Fruit fly (Drosophila melanogaster) whole organism, embryonic: ENCODE results near the gene Spc105R.

Experiments used
- Adf1 ChIP-seq: fragments of 200-800 bp; sonication (Bioruptor generic); IDR thresholded peaks from 2 replicates; pipeline ENCODE4 v1.3.6; 2022; ENCODE audit warnings: missing biosample characterization, missing genetic modification characterization
- Bgb ChIP-seq: fragments of 200-800 bp; sonication (Bioruptor generic); IDR thresholded peaks from 2 replicates; pipeline ENCODE4 v1.3.6; 2022; ENCODE audit warnings: missing biosample characterization, missing genetic modification characterization; ENCODE audit not compliant: partially characterized antibody
- CG10267 ChIP-seq: fragments of 200-800 bp; sonication (Bioruptor generic); optimal IDR thresholded peaks from 2 replicates; lab custom pipeline; 2018; ENCODE audit warnings: missing biosample characterization, mild to moderate bottlenecking, missing genetic modification characterization, moderate library complexity
- CG13287 ChIP-seq: fragments of 200-800 bp; sonication (Bioruptor generic); IDR thresholded peaks from 2 replicates; pipeline ENCODE4 v1.3.6; 2022; ENCODE audit warnings: missing biosample characterization, missing genetic modification characterization; ENCODE audit not compliant: partially characterized antibody
- CG14860 ChIP-seq: fragments of 200-800 bp; sonication (Bioruptor generic); IDR thresholded peaks from 3 replicates; pipeline ENCODE4 v1.3.6; 2022; ENCODE audit warnings: missing biosample characterization, missing genetic modification characterization; ENCODE audit not compliant: partially characterized antibody
- CG15011 ChIP-seq: fragments of 200-800 bp; sonication (Bioruptor generic); optimal IDR thresholded peaks from 3 replicates; lab custom pipeline; 2018; ENCODE audit warnings: missing biosample characterization, mild to moderate bottlenecking, missing genetic modification characterization
- CG1603 ChIP-seq: fragments of 200-800 bp; sonication (Bioruptor generic); optimal IDR thresholded peaks from 2 replicates; lab custom pipeline; 2019; ENCODE audit warnings: missing biosample characterization, mild to moderate bottlenecking, missing genetic modification characterization, moderate library complexity
- CG16813 ChIP-seq: fragments of 200-800 bp; sonication (Bioruptor generic); IDR thresholded peaks from 3 replicates; pipeline ENCODE4 v1.3.6; 2022; ENCODE audit warnings: missing biosample characterization, missing genetic modification characterization; ENCODE audit not compliant: partially characterized antibody
- CG17186 ChIP-seq: fragments of 200-800 bp; sonication (Bioruptor generic); optimal IDR thresholded peaks from 3 replicates; lab custom pipeline; 2017; ENCODE audit warnings: missing biosample characterization, missing genetic modification reagents, missing genetic modification characterization
- CG2116 ChIP-seq: fragments of 200-800 bp; sonication (Bioruptor generic); optimal IDR thresholded peaks from 3 replicates; lab custom pipeline; 2018; ENCODE audit warnings: missing biosample characterization, mild to moderate bottlenecking, missing genetic modification characterization
- CG31441 ChIP-seq: fragments of 200-800 bp; sonication (Bioruptor generic); IDR thresholded peaks from 2 replicates; pipeline ENCODE4 v1.3.6; 2022; ENCODE audit warnings: missing biosample characterization, missing genetic modification characterization
- CG34224 ChIP-seq: fragments of 200-800 bp; sonication (Bioruptor generic); IDR thresholded peaks from 3 replicates; pipeline ENCODE4 v1.3.6; 2022; ENCODE audit warnings: missing biosample characterization, missing genetic modification characterization; ENCODE audit not compliant: partially characterized antibody
- CG34376 ChIP-seq: fragments of 200-800 bp; sonication (Bioruptor generic); optimal IDR thresholded peaks from 2 replicates; lab custom pipeline; 2018; ENCODE audit warnings: missing biosample characterization, mild to moderate bottlenecking, missing genetic modification characterization
- CG3847 ChIP-seq: fragments of 200-800 bp; sonication (Bioruptor generic); IDR thresholded peaks from 2 replicates; pipeline ENCODE4 v1.3.6; 2022; ENCODE audit warnings: missing biosample characterization, missing genetic modification characterization
- CG42726 ChIP-seq: fragments of 200-800 bp; sonication (Bioruptor generic); IDR thresholded peaks from 2 replicates; pipeline ENCODE4 v1.3.6; 2022; ENCODE audit warnings: missing biosample characterization, missing genetic modification characterization; ENCODE audit not compliant: partially characterized antibody
- CG4617 ChIP-seq: fragments of 200-800 bp; sonication (Bioruptor generic); optimal IDR thresholded peaks from 3 replicates; lab custom pipeline; 2016; ENCODE audit warnings: missing biosample characterization, missing genetic modification characterization, borderline replicate concordance
- CG7963 ChIP-seq: fragments of 200-800 bp; sonication (Bioruptor generic); IDR thresholded peaks from 3 replicates; pipeline ENCODE4 v1.3.6; 2022; ENCODE audit warnings: missing biosample characterization, missing genetic modification characterization; ENCODE audit not compliant: partially characterized antibody
- Doc3 ChIP-seq: fragments of 200-800 bp; sonication (Bioruptor generic); IDR thresholded peaks from 3 replicates; pipeline ENCODE4 v1.3.6; 2022; ENCODE audit warnings: missing biosample characterization, missing genetic modification characterization; ENCODE audit not compliant: partially characterized antibody
- Dp ChIP-seq: fragments of 200-800 bp; sonication (Bioruptor generic); optimal IDR thresholded peaks from 2 replicates; lab custom pipeline; 2018; ENCODE audit warnings: missing biosample characterization, mild to moderate bottlenecking, missing genetic modification characterization, moderate library complexity
- Dref ChIP-seq: fragments of 200-800 bp; sonication (Bioruptor generic); IDR thresholded peaks from 2 replicates; pipeline ENCODE4 v1.3.6; 2022; ENCODE audit warnings: missing biosample characterization, missing genetic modification characterization
- Drgx ChIP-seq: fragments of 200-800 bp; sonication (Bioruptor generic); IDR thresholded peaks from 2 replicates; pipeline ENCODE4 v1.3.6; 2022; ENCODE audit warnings: missing biosample characterization, missing genetic modification characterization
- E2f2 ChIP-seq: fragments of 200-800 bp; sonication (Bioruptor generic); IDR thresholded peaks from 2 replicates; pipeline ENCODE4 v1.3.6; 2022; ENCODE audit warnings: missing biosample characterization, missing genetic modification characterization
- Fer1 ChIP-seq: fragments of 200-800 bp; sonication (Bioruptor generic); optimal IDR thresholded peaks from 2 replicates; lab custom pipeline; 2017; ENCODE audit warnings: missing biosample characterization, mild to moderate bottlenecking, missing genetic modification characterization
- HLH4C ChIP-seq: fragments of 200-800 bp; sonication (Bioruptor generic); IDR thresholded peaks from 3 replicates; pipeline ENCODE4 v1.3.6; 2022; ENCODE audit warnings: missing biosample characterization, missing genetic modification characterization; ENCODE audit not compliant: partially characterized antibody
- HmgZ ChIP-seq: fragments of 200-800 bp; sonication (Bioruptor generic); optimal IDR thresholded peaks from 2 replicates; lab custom pipeline; 2018; ENCODE audit warnings: missing biosample characterization, mild to moderate bottlenecking, missing genetic modification characterization
- Hr39 ChIP-seq: fragments of >200 bp; optimal IDR thresholded peaks from 2 replicates; lab custom pipeline; 2017
- Lim3 ChIP-seq: fragments of 200-800 bp; sonication (Bioruptor generic); IDR thresholded peaks from 2 replicates; pipeline ENCODE4 v1.3.6; 2022; ENCODE audit warnings: missing biosample characterization, missing genetic modification characterization
- MBD-R2 ChIP-seq: fragments of 200-800 bp; sonication (Bioruptor generic); IDR thresholded peaks from 2 replicates; pipeline ENCODE4 v1.3.6; 2022; ENCODE audit warnings: missing biosample characterization, missing genetic modification characterization
- Med ChIP-seq: fragments of 200-800 bp; sonication (Bioruptor generic); peaks from one replicate; lab custom pipeline; 2016; ENCODE audit warnings: missing biosample characterization, missing genetic modification characterization, mild to moderate bottlenecking, inconsistent platforms, moderate library complexity
- Pdp1 ChIP-seq, 2 experiments: fragments of 200-800 bp; sonication (Bioruptor generic); optimal IDR thresholded peaks; 3 replicates each; lab custom pipeline; 2016; ENCODE audit warnings: missing biosample characterization in 2 of 2, missing genetic modification characterization in 2 of 2, mild to moderate bottlenecking in 1 of 2, moderate library complexity in 1 of 2
- Vsx1 ChIP-seq: fragments of 200-800 bp; sonication (Bioruptor generic); optimal IDR thresholded peaks from 2 replicates; lab custom pipeline; 2017; ENCODE audit warnings: missing biosample characterization, mild to moderate bottlenecking, missing genetic modification characterization, missing genetic modification reagents
- chinmo ChIP-seq: fragments of 200-800 bp; sonication (Bioruptor generic); IDR thresholded peaks from 4 replicates; pipeline ENCODE4 v1.3.6; 2022; ENCODE audit warnings: missing biosample characterization, missing genetic modification characterization; ENCODE audit not compliant: partially characterized antibody
- ftz-f1 ChIP-seq: fragments of 200-800 bp; sonication (Bioruptor generic); optimal IDR thresholded peaks from 2 replicates; lab custom pipeline; 2016; ENCODE audit warnings: missing biosample characterization, missing genetic modification characterization
- gfzf ChIP-seq: fragments of 200-800 bp; sonication (Bioruptor generic); optimal IDR thresholded peaks from 2 replicates; lab custom pipeline; 2016; ENCODE audit warnings: missing biosample characterization, mild to moderate bottlenecking, missing genetic modification characterization, moderate library complexity
- gsb-n ChIP-seq: fragments of 200-800 bp; sonication (Bioruptor generic); optimal IDR thresholded peaks from 3 replicates; lab custom pipeline; 2018; ENCODE audit warnings: missing biosample characterization, mild to moderate bottlenecking, missing genetic modification characterization
- hb ChIP-seq: fragments of 200-800 bp; sonication (Bioruptor generic); IDR thresholded peaks from 3 replicates; pipeline ENCODE4 v1.3.6; 2022; ENCODE audit warnings: missing biosample characterization, missing genetic modification characterization; ENCODE audit not compliant: partially characterized antibody
- her ChIP-seq: fragments of 200-800 bp; sonication (Bioruptor generic); optimal IDR thresholded peaks from 2 replicates; lab custom pipeline; 2016; ENCODE audit warnings: missing biosample characterization, missing genetic modification characterization
- mld ChIP-seq: fragments of 200-800 bp; sonication (Bioruptor generic); IDR thresholded peaks from 3 replicates; pipeline ENCODE4 v1.3.6; 2022; ENCODE audit warnings: missing biosample characterization, missing genetic modification characterization; ENCODE audit not compliant: partially characterized antibody
- nom ChIP-seq: fragments of 200-800 bp; sonication (Bioruptor generic); optimal IDR thresholded peaks from 2 replicates; lab custom pipeline; 2017; ENCODE audit warnings: missing biosample characterization, missing genetic modification characterization, mild to moderate bottlenecking, moderate library complexity, missing genetic modification reagents
- p53 ChIP-seq: fragments of 200-800 bp; sonication (Bioruptor generic); optimal IDR thresholded peaks from 2 replicates; lab custom pipeline; 2016; ENCODE audit warnings: missing biosample characterization, missing genetic modification characterization
- pzg ChIP-seq: fragments of 200-800 bp; sonication (Bioruptor generic); optimal IDR thresholded peaks from 3 replicates; lab custom pipeline; 2018; ENCODE audit warnings: missing biosample characterization, mild to moderate bottlenecking, missing genetic modification characterization, moderate library complexity
- row ChIP-seq: fragments of 200-800 bp; sonication (Bioruptor generic); IDR thresholded peaks from 3 replicates; pipeline ENCODE4 v1.3.6; 2022; ENCODE audit warnings: missing biosample characterization, missing genetic modification characterization
- sens ChIP-seq: fragments of 200-800 bp; sonication (Bioruptor generic); peaks from one replicate; lab custom pipeline; 2016; ENCODE audit warnings: missing biosample characterization, missing genetic modification characterization
- sisA ChIP-seq: fragments of 200-800 bp; sonication (Bioruptor generic); IDR thresholded peaks from 2 replicates; pipeline ENCODE4 v1.3.6; 2022; ENCODE audit warnings: missing biosample characterization, missing genetic modification characterization
- sna ChIP-seq: fragments of 200-800 bp; sonication (Bioruptor generic); IDR thresholded peaks from 2 replicates; pipeline ENCODE4 v1.3.6; 2022; ENCODE audit warnings: missing biosample characterization, missing genetic modification characterization; ENCODE audit not compliant: partially characterized antibody
- unc-4 ChIP-seq: fragments of 200-800 bp; sonication (Bioruptor generic); IDR thresholded peaks from 2 replicates; pipeline ENCODE4 v1.3.6; 2022; ENCODE audit warnings: missing biosample characterization, missing genetic modification characterization; ENCODE audit not compliant: partially characterized antibody

Spc105R gene

dm6 chr3L:20785742-20786427 lies 14.3 kb upstream of the Spc105R start, which contains the start of gene Pcif1 (continued):
- TF ChIP-seq p53 (no peak), Lim3 (no peak), sisA (GFP tag; lab: Robert Waterston, UW) (no peak), gfzf (GFP tag; lab: Kevin White, UChicago) (peak; percentile 23)

DNA sequence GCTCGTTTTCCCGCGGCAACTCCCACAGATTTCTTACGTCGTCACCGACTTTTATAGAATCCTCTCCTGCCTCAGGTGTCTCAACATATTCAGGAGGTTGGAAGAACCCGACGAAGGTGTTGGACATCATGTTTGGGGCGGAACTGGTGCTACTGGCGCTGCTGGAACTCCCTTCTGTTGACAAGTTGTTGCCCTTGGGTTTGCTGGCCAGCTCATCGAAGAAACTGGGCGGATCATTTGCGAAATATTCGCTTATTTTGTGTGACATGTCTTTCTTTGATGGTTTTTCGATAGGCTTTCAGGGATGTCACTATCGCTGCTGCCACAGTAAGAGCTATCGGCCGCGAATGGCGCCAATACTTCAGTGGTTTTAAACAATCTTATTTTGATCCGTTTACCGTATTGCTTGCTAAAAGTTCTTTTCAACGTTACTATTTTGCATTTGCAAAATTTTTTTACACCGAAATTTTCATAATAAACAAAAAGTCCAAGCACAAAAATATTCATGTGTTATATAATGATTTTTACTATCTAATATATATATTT lies 12.3 kb upstream of the Spc105R start, which contains the start of gene CG11396:
Gene CG11396, minus strand, starts transcription at position 303 of the 546 bp plus-strand sequence.
- TF ChIP-seq ftz-f1 (no peak), CG15011 (no peak), CG34224 (peak; percentile 95), sens (GFP tag; lab: Kevin White, UChicago) (peak; percentile 52), sna (GFP tag; lab: Robert Waterston, UW) (peak; percentile 88), CG1603 (tag; lab: Kevin White, UChicago) (peak; percentile 46), CG4617 (peak; percentile 33), unc-4 (GFP tag; lab: Robert Waterston, UW) (peak; percentile 96), Bgb (GFP tag; lab: Robert Waterston, UW) (peak; percentile 97), CG2116 (GFP tag; lab: Kevin White, UChicago) (peak; percentile 59), Dp (GFP tag; lab: Kevin White, UChicago) (peak; percentile 95), her (GFP tag; lab: Kevin White, UChicago) (peak; percentile 5), Dref (GFP tag; lab: Robert Waterston, UW) (peak; percentile 80), pzg (GFP tag; lab: Kevin White, UChicago) (peak; percentile 75), Fer1 (peak; percentile 13), CG16813 (GFP tag; lab: Robert Waterston, UW) (peak; percentile 90), CG3847 (GFP tag; lab: Robert Waterston, UW) (peak; percentile 24; the same call in 1 of the 2 replicates), CG7963 (GFP tag; lab: Robert Waterston, UW) (peak; percentile 94), gsb-n (tag; lab: Kevin White, UChicago) (no peak), HmgZ (tag; lab: Kevin White, UChicago) (peak; percentile 4), Pdp1 (GFP tag; optimal IDR thresholded peaks at IDR 0.05; lab: Kevin White, UChicago) (peak in 1 of 2 experiments; percentile 68), CG31441 (GFP tag; lab: Robert Waterston, UW) (no peak), chinmo (GFP tag; lab: Robert Waterston, UW) (peak; percentile 97), CG42726 (GFP tag; lab: Robert Waterston, UW) (peak; percentile 94), Doc3 (GFP tag; lab: Robert Waterston, UW) (peak; percentile 90), CG14860 (GFP tag; lab: Robert Waterston, UW) (peak; percentile 86), CG34376 (GFP tag; lab: Kevin White, UChicago) (no peak), Vsx1 (GFP tag; lab: Kevin White, UChicago) (no peak), MBD-R2 (GFP tag; lab: Robert Waterston, UW) (peak; percentile 57), Hr39 (lab: Kevin White, UChicago) (no peak), row (peak; percentile 45; the same call in 2 of the 3 replicates), Adf1 (peak; percentile 40; the same call in 1 of the 2 replicates), hb (GFP tag; lab: Robert Waterston, UW) (peak; percentile 86), CG17186 (peak; percentile 4), Med (GFP tag; lab: Kevin White, UChicago) (peak; percentile 81), Drgx (GFP tag; lab: Robert Waterston, UW) (no peak), CG10267 (tag; lab: Kevin White, UChicago) (peak; percentile 14), nom (GFP tag; lab: Kevin White, UChicago) (peak; percentile 8), mld (peak; percentile 91), E2f2 (peak; percentile 98), HLH4C (GFP tag; lab: Robert Waterston, UW) (peak; percentile 88), CG13287 (peak; percentile 97)
